Fruit fly (Drosophila melanogaster) S2 (cell line): ENCODE measurements around the gene CG2540.

Experiments used
- CG8478 ChIP-seq: fragments of >200 bp; optimal IDR thresholded peaks from 2 replicates; lab custom pipeline; 2018
- CTCF ChIP-seq, 2 experiments: fragments of >200 bp; optimal IDR thresholded peaks; 2 replicates each; lab custom pipeline; 2018

The CG2540 gene

DNA sequence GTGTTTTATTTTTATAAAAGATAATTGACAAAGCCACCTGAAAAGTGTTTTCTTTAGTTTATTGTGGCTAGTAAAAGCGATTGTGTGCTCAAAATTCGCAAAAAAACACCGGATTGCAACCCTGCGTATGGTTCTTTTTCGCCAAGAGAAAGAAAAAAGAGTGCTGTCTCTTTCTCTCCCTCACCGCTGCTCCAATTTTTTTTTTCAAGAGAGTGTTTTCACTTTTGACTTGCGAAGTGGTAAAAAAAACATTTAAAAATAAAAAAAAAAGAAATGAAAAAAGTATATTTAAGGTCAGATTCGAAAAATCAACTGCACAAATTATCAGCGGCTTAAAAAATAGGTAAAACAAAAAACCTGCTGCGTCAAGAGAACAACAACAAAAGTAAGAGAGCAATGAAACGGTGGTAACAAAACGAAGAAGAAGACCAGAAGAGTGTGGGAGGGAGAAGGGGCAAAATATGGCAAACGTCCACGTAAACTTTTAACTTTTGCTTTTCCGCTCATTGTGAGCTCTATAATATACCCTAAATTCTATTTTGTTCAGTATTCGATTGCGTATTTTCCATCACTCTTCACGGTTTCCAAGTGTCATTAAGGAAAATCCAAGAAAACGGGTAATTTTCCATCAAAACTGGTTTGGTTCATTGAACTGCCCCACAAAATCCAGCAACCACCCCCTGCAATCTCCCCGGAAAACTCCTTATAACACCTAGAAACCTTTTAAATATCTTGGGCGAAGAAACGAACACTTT is 33.1 kb upstream of the CG2540 start:
- TF ChIP-seq CG8478 (no peak), CTCF (optimal IDR thresholded peaks at IDR 0.05; lab: Kevin White, UChicago) (no peak)

DNA sequence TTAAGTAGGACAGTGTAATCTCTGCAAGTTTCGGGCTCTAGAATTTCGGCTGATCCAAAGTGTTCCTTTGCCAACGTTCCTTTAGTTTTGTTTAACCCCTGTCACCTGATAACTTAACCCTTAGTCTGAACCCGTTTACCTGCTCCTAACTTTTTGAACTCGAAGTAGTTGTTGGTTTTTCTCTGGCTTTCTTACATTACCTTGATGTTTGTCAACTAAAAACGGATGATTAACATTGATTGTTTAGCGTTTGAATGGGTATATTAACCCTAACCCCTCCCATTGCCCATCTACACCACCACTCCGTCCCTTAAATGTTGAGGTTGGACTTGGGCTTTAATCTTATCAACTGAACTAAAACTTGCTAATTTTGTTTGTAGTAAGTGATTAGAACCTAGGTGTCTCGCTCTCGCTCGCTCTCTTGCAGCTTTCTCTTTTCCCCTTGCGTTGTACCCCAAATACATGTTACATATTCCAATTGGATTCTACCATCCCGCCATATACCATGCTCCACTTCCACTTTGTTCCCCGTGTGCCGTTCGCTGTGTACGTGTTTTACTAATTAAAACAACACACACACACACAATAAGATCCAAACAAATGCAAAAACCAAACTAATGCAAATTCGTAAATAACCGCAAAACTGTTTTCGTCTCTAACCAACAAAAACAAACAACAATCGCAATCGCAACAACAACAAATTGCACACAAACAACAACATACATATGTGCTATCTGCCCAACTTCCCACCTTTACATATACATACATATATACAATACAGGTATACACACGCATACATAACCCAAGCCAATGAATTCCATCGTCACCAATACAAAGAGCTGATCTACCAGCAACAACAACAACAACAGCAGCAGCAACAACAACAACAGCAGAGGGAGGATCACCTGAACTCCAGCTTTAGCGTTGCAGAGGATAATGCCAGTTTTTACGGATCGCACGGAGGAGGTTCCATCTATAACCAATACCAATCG is 28.6 kb upstream of the CG2540 start:
- no peak for TF ChIP-seq CTCF (optimal IDR thresholded peaks at IDR 0.05; lab: Kevin White, UChicago)
- no peak for TF ChIP-seq CG8478

DNA sequence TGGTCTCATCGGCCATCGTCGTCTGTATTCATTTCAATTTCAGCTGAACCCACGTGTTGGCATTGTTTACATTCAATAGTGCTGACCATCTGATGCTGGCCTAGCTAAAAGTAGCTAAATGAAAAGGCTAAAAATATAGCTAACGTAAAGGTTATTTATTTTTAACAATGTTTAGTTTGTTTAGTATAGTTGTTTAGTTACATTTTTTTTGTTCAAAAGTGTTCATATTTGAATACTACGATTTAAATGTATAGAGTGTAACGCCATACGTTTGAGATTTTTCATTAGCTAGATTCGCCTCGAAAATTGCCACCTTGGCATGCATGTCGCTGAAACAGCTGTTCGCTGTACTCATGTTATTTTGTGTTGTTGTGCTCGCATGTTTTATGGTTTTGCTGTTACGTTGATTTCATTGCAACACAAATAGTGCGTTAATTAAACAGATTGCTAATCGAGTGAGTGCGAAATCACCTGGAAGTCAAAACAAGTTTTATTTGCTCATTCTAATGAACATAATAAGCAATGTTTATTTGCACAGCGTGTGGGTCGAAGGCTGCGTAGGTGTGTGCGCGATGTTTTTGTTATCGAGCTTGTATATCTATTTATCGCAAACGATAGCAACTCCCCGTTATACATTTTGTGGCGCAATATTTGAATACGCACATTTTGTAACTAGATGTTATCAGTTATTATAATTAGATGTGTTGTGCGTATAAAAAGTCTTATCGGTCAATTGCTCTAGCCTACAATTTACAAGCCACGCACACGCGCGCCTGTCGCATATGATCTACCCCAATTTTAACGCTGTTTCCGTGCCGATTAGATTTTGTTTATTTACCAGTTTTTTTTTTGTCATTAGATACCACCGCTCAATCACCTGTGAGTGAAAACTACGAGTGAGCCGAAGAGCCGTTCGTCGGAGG is 17.9 kb upstream of the CG2540 start, which contains the start of the genes CG1463 and Fpgs1:
Gene CG1463, minus strand, starts transcription at position 132 of the 923 bp plus-strand sequence.
Gene Fpgs1, plus strand, starts transcription at position 332 of the 923 bp plus-strand sequence.
- TF ChIP-seq CG8478, result no peak
- no peak for TF ChIP-seq CTCF (optimal IDR thresholded peaks at IDR 0.05; lab: Kevin White, UChicago)

DNA sequence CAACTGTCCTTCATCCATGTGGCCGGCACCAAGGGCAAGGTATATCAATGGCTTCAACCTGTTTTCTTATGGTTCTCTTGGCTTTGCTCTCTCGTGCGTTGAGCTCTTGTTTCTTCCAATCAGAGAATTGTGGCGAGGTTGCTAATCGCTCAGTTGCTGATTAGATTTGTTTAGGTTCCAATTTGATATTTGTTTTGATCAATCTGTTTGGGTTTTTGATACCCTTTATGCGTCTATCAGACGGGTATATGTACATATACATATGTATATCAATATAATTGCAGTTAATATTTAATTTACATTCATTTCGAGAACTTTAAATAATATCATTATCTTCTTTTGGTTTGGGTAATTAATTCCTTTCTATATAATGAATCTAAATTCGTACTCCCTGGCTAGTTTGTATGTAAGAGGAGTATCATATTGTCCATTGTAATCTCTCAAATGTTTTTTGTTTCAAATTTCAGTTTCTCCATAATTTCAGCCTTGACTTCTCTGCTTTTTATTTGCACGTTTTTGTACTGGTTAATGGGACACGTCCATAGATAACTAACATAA is 16.4 kb upstream of the CG2540 start:
- TF ChIP-seq CG8478 (no peak), CTCF (optimal IDR thresholded peaks at IDR 0.05; lab: Kevin White, UChicago) (no peak)

DNA sequence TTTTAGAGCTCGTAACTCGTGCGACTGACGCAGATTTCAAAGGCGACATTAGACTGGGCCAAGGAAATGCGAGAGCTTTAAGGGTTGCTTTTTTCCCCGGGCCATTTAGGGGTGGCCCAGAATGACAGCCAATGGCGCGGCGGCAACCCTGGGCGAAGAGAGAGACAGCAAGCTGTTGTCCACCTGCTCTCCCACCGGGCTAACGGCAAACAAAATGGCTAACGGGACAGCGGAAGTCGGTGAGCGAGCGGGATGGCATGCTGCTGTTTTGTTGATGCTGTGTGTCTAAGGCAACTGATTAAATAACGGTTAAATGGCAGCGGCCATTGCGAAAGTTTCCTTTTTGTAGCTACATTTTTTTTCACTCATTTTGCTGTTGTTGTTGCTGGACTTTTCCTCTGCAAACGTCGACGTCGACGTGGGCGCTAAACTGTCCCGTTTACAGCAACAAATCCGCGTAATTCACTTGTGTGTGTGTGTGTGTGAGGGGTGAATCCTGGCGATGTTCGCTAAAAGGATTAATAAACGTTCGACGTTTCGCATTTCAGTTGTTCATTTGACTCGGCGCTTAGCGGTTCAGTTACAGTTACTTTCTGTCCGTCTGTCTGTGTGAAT is 13.8 kb upstream of the CG2540 start, which contains the start of gene CG11085:
Gene CG11085, plus strand, starts transcription at position 565 of the 615 bp plus-strand sequence.
- TF ChIP-seq CG8478 (no peak), CTCF (optimal IDR thresholded peaks at IDR 0.05; lab: Kevin White, UChicago) (no peak)

DNA sequence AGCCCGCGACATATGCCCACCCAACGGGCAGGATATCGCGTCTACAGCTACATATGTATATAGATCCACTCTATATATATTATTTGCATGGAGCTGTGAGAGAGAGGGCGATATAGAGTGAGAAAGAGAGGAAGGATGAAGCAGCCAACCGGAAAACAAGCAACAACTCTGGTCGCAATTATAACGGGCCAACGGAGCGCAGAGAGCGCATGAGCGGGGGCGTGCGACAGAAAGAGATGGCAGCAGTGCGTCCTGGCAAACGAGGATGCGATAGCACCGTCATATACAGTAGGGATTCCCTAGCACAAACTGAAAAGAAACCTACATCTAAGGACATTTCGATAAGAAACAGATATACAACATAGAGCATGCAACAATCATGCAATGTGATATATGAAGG is 8.0 kb upstream of the CG2540 start:
- no peak for TF ChIP-seq CG8478
- TF ChIP-seq CTCF (optimal IDR thresholded peaks at IDR 0.05; lab: Kevin White, UChicago), result no peak

DNA sequence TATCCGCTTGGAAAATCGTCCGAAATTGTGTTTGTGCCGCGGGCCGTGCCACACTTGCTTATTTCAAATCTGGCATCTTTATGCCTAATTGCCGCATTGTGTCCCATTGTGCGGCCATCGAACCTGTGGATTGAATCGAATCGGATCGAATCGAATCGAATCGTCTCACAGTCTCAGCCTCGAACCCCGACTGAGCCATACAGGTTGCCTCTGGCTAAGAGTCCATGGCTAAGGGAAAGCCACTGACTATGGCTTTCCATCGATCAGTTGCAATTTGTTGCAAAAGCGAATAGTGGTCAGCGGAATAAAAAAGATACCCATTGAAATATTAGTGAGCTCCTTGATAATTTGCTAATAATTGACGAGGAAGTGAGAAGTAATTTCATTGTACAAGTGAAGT is 5.7 kb upstream of the CG2540 start, which contains the start of gene CG15728:
Gene CG15728, plus strand, starts transcription at position 301 of the 400 bp plus-strand sequence.
- TF ChIP-seq CG8478, result no peak
- TF ChIP-seq CTCF (optimal IDR thresholded peaks at IDR 0.05; lab: Kevin White, UChicago), result no peak

DNA sequence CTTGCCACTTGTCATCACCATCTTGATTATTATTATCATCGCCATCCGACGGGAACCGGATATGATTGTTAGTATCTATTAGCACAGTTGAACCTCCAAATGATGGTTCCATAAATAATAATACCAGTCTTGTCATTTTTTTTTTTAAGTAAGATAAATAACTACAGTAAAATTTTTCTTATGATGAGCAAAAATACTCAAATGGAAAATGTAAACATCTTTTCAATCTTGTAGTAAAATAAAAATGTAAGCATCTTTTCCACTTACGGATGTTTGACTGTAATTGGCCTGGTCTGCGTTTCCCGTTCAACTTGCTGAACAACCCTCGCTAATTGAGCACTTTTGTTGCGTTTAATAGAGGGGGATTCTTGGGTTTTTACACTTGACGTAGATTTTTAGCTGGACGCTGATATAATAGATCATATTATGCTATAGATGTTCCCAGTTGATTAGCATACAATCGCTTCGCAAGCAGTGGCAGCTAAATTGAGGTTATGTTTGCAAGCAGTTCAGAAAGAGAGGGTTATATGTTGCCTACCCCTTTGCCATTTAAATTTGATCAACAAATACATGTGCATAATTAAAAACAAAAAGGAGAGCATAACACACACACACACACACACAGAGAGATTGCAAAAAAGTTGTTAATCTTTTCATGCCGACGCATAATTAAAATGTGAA is 3.9 kb upstream of the CG2540 start:
- TF ChIP-seq CG8478 (no peak), CTCF (optimal IDR thresholded peaks at IDR 0.05; lab: Kevin White, UChicago) (no peak)

DNA sequence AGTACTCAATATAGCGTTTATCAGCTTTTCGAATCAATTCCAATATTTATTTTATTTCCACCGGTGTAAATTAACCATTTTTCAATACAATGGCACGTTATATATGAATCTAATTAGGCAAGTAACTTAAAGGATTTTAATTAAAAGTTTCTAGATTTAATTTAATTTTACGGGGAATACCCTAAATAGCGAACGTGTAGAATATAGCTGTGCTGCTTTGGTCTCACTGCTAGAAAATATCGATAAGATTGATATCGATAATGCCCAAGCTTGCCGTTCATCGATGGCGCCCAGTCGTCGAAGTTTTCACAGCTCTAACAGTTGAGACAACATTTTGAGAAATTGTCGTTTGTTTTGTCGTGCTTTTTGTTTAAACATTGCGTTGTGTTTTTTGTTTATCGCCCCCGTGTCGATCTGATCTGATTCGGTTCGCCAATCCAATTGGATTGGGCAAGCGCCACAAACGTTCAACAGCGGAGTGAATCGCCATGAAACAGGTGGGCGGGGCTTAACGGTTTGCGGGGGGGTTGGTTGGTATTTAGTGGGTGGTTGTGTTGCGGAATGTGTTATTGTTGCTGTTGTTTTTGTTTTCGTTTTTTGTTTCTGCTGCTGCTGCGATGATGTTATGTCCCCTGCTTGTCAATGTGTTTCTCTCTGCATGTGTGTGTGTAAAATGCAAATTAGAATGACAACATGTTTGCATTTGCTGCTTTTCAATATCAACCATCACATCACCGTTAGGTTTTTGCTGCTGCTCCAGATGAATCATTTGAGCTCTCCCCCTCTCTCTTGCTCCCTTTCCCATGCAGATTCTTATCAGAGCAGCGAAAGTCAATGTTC is 1.9 kb downstream of the CG2540 start, which contains the start of gene Tomosyn:
Gene Tomosyn, plus strand, starts transcription at position 289 of the 840 bp plus-strand sequence.
- TF ChIP-seq CTCF (optimal IDR thresholded peaks at IDR 0.05; lab: Kevin White, UChicago) (peak in 1 of 2 experiments; percentile 13), CG8478 (no peak)

DNA sequence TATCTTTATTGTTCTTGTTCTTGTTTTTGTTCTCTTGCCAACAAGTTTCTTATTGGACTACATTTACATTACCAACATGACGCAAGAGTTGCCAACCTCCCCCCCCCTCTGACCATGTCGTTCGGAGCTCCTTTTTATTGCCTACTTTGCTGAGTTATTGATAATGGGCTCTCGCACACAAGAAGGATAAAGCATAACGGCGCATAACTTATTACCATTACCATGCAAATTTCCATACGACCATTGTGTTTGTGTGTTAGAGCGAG is 2.4 kb downstream of the CG2540 start:
- TF ChIP-seq CTCF (optimal IDR thresholded peaks at IDR 0.05; lab: Kevin White, UChicago), result no peak
- no peak for TF ChIP-seq CG8478

DNA sequence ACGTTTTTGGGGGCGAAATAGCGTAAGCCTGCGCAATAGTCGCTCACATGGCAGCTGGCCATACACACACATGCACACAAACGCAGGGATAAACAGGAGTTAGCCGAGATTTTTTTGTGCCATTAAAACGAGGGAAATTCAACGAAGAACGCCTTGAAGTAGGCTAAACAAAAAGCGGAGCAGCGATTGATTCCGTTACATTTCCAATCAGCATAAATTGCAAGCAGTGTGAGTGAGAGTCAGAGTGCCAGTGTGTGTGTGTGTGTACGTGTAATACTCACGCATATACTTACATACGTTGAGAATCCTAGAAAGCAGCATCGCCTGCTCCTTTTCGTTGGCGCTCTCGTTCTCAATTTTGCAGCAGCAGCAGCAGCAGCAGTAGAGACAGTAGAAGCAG is 3.5 kb downstream of the CG2540 start:
- TF ChIP-seq CTCF (optimal IDR thresholded peaks at IDR 0.05; lab: Kevin White, UChicago) (no peak), CG8478 (no peak)

DNA sequence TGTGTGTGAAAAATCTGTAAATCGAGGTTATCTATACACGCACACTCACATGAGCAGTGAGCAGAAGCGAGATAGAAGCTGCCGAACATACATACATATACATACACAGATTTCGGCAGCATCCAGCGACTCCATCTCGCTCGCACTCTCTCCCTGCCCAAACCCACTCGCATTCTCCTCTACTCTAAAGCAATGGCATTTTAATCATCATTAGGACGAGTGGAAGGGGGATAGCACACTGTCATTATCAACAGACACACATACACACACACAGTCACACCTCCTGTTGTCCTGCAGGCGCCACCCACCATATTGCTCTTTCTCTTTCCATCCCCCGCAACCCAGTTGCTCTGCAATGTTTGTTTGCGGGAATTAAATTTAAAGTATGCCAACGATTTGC is 4.3 kb downstream of the CG2540 start:
- TF ChIP-seq CG8478, result no peak
- no peak for TF ChIP-seq CTCF (optimal IDR thresholded peaks at IDR 0.05; lab: Kevin White, UChicago)

DNA sequence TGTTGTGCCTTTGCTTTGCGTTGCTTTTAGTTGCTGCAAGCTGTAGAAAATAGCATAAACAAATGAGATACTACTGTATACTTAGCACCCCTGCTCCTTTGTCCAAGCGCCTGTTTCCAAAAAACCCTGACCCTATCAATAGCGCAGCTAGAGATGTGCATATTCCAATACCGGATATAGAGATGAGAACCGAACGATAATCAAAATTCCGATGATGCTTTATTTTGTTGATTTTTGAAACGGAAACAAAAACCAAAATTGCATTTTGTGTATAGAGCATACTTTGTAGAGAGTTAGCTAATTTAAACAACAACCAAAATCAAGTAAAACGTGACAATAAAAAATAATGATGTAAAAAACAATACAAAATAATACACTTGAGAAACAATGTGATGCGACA is 15.7 kb downstream of the CG2540 start:
- TF ChIP-seq CTCF (optimal IDR thresholded peaks at IDR 0.05; lab: Kevin White, UChicago), result no peak
- no peak for TF ChIP-seq CG8478
